Fruit fly (Drosophila melanogaster): ENCODE data around the gene CG43338.

CG43338 gene

DNA sequence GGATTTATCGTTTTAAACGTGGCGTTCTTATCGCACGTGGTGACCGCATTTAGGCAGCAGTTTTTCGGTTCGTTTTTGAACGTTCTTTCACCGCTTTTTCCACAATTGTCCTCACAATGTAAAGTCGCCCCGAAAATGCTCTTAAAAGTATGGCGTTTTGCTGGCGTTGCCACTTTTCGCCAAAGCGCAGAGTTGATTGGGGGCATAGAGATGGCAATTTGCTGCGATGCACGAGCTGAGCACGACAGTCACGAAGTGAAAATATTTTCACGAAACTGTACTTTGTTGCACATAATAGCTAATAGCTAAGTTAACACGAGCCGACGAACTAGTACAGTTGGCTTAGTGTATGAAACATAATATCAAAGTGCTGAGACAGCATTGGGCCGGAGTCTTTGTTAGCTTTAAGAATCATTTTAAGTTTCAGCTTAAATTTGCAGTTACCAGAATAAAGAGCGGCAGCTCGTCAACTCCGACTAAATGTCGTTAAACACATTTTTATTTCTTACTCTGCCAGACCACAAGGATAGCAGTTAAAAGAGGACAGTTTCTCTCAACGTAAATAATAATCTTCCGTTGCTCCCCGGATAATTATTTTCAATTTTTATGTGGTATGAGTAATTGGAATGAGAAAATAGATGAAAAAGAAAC is 17.7 kb upstream of the CG43338 start, which contains the start of gene msl-1:
msl-1 (minus strand) TSS at position 155 of the 651 bp plus-strand sequence.
- no peak for TF ChIP-seq noc (tag; optimal IDR thresholded peaks at IDR 0.05)

dm6 chr2L:18687827-18688226 is 16.8 kb upstream of the CG43338 start:
- TF ChIP-seq noc (tag; optimal IDR thresholded peaks at IDR 0.05): no peak

- TF ChIP-seq noc (tag; optimal IDR thresholded peaks at IDR 0.05): no peak
Observed at dm6 chr2L:18681903-18682302, 10.9 kb upstream of the CG43338 start, which contains the start of gene tos. tos (minus strand) TSS chr2L:18682075.

dm6 chr2L:18677910-18678639 is 7.0 kb upstream of the CG43338 start:
- TF ChIP-seq noc (tag; optimal IDR thresholded peaks at IDR 0.05): peak; percentile 76

dm6 chr2L:18676948-18677820 is 6.1 kb upstream of the CG43338 start, which contains the start of the genes Mst36Fa and CG31751:
Mst36Fa (minus strand) TSS chr2L:18676998.
CG31751 (plus strand) TSS chr2L:18677221.
- peak; percentile 76 for TF ChIP-seq noc (tag; optimal IDR thresholded peaks at IDR 0.05)

dm6 chr2L:18674994-18675393 is 3.9 kb upstream of the CG43338 start, which contains the start of gene Mst36Fb:
Mst36Fb (minus strand) TSS chr2L:18675094.
- TF ChIP-seq noc (tag; optimal IDR thresholded peaks at IDR 0.05): no peak

DNA sequence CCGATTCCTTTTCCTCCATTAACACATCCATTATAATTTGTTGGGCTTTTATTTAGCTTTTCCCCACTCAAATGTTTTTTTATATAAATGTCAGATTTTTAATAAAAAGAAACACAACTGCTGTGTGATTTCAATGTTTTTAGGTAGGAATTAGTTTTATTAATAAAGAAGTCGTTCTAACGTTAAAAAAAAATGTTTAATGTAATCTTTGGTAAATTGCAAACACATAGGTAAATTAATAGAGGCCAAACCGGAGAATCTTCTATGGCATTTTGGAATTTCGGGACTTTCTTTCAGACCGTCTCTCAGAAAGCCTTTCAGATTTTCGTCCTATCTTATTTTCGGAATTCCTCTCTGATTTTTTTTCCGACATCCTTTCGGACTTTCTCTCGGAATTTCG is 2.1 kb upstream of the CG43338 start, which contains the start of gene CG43339:
CG43339 (minus strand) TSS at position 101 of the 400 bp plus-strand sequence.
- TF ChIP-seq noc (tag; optimal IDR thresholded peaks at IDR 0.05): no peak

DNA sequence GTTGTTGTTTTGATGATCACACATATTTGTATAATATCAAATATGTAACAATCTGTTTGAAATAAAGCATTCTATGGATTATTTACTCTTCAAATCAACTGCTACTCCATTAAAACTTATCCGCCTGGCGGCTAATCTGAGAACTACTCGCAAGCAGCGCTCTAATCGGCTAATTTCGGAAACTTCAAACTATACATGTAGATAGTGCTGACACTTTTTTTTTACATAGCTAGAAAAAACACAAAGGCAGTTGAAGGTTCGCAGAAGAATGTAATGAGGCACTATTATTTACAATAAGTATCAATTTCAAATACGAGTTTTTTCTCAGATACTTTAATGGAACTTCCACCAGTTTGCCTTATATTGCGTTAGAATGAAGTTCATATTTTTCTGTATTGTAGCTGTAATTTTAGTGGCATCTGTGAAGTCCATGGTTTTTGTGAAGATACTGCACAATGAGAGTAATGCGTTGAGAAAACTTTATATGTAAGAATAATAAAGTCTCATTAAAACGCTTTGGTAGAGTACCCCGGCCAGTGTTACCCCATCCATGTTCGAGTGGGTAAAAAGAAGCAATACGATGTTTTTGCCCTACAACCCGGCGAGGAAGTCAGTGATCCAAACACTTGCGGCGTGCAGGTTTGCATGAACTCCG is 5.0 kb downstream of the CG43338 start:
- no peak for TF ChIP-seq noc (tag; optimal IDR thresholded peaks at IDR 0.05)

DNA sequence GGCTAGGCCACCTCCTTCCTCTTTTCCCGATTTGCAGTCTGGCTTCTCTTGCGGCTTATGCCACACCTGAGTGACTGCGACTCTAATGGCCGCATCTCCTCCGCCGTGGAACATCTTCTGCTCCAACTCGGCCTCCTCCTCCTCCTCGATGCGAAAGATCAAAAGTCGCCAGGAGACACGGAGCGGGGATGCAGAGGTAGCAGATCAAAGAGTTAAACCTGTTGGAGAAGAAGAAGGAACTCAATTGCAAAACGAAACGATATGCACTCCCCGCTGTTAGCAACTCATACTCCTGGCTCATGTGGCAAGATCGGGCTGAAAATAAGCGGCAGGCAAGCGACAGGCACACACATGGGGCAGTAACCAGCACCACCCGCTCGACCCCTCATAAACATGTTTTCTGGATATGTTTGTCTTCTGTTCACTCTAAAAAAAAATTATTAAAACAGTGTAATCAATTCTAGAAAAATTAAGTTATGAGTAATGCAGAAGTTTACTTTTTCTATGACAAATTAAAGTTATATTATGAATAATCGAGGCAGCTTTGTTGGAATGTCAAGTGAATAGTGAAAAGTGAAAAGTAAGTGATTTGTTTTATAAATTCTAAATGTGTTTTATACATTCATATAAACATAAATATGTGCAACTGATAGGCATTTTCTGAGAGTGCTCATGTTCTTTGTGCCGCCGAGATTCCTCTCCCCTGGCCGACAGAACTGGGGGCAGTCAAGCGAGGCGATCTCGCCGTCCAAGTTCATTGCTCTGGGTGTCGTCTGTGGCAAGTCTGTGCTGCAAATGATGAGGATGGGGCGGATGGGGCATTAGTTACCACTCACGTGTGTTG is 6.1 kb downstream of the CG43338 start:
- no peak for TF ChIP-seq noc (tag; optimal IDR thresholded peaks at IDR 0.05)

DNA sequence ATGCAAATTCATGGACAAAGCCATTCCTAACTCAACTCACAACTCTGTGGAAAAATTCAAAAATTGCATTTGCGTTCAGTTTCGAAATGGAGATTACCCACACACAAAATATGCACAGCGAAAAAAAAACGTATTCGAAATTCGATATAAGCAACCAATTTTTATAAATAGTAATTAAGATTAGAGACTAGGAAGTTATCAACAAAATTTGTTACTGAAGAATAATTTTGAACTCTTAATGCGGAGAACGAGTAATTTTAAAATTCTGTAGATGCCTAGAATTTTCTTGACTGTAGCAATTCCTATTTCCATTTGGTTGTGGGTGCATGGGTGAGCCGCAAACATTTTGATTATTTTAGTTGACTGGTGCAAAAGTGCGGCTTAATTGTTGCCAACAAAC is 7.7 kb downstream of the CG43338 start:
- TF ChIP-seq noc (tag; optimal IDR thresholded peaks at IDR 0.05): no peak

DNA sequence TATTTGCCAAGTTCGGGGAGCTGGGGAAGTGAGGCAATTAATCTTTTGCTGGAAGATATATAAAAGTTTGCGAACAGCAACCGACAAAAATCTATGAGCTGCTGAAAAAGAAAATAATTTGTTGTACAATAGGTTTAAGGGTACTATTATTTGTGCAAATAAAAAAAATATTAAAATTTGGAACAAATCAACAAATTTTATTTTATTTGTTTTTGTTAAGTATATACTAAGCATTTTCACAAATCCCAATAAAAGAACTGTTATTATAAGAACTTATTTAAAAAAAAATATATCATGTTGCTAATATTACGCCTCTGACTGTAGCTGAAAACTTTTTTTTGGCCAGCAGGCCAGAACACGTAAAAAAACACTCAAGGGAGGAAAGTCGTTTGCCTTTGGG is 12.9 kb downstream of the CG43338 start:
- TF ChIP-seq noc (tag; optimal IDR thresholded peaks at IDR 0.05): no peak

dm6 chr2L:18656691-18657237 is 14.3 kb downstream of the CG43338 start:
- TF ChIP-seq noc (tag; optimal IDR thresholded peaks at IDR 0.05): no peak

DNA sequence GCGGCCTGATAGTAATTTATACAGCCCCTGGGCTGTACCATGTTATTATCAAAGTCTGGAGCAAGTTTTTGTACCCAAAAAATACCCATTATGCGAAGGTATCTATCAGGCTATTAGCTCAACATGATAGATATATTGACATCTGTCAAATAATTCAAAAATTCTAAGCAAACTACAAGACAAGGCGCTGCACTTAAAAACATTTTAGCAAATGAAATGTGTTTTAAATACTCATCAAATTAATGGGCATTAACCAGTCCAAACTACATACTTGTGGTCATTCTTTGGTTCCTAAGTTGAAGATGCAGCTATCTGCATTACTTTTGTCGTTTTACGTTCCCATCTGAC is 17.7 kb downstream of the CG43338 start:
- peak; percentile 53 for TF ChIP-seq noc (tag; optimal IDR thresholded peaks at IDR 0.05)

dm6 chr2L:18652663-18653327 is 18.3 kb downstream of the CG43338 start, which contains the start of gene Cyp310a1:
Cyp310a1 (minus strand) TSS chr2L:18653010.
- TF ChIP-seq noc (tag; optimal IDR thresholded peaks at IDR 0.05): no peak
